Fruit fly (Drosophila melanogaster) Kc167 (cell line): ENCODE data around the gene prt.

Experiments
- Myc ChIP-seq: fragments of >200 bp; optimal IDR thresholded peaks from 2 replicates; lab custom pipeline; 2017; ENCODE audit warnings: missing external identifiers
- Sin3A ChIP-seq: fragments of >200 bp; optimal IDR thresholded peaks from 2 replicates; lab custom pipeline; 2018; ENCODE audit warnings: missing external identifiers
- h ChIP-seq: fragments of >200 bp; optimal IDR thresholded peaks from 3 replicates; lab custom pipeline; 2018; ENCODE audit warnings: missing external identifiers
- insv ChIP-seq: fragments of >200 bp; optimal IDR thresholded peaks from 3 replicates; lab custom pipeline; 2018; ENCODE audit warnings: missing external identifiers
- psq ChIP-seq: fragments of >200 bp; optimal IDR thresholded peaks from 2 replicates; lab custom pipeline; 2017; ENCODE audit warnings: missing external identifiers
- ttk ChIP-seq: sonication (Bioruptor generic); optimal IDR thresholded peaks from 2 replicates; lab custom pipeline; 2017; ENCODE audit warnings: missing external identifiers

Gene prt

dm6 chr3R:23685955-23686354 lies 12.9 kb downstream of the prt start, which contains the start of gene SPE:
Gene SPE, plus strand, starts transcription at chr3R:23686255.
- TF ChIP-seq h (no peak), psq (lab: Kevin White, UChicago) (no peak), ttk (no peak), Sin3A (lab: Kevin White, UChicago) (no peak), Myc (lab: Kevin White, UChicago) (no peak), insv (lab: Kevin White, UChicago) (no peak)

dm6 chr3R:23683757-23684156 lies 15.1 kb downstream of the prt start, which contains the start of gene CG18754:
Gene CG18754, plus strand, starts transcription at chr3R:23684057.
- TF ChIP-seq insv (lab: Kevin White, UChicago) (no peak), Sin3A (lab: Kevin White, UChicago) (no peak), ttk (no peak), psq (lab: Kevin White, UChicago) (no peak), h (no peak), Myc (lab: Kevin White, UChicago) (no peak)

dm6 chr3R:23682203-23682602 lies 16.6 kb downstream of the prt start, which contains the start of gene CG16710:
Gene CG16710, plus strand, starts transcription at chr3R:23682503.
- TF ChIP-seq Sin3A (lab: Kevin White, UChicago) (no peak), insv (lab: Kevin White, UChicago) (no peak), h (no peak), Myc (lab: Kevin White, UChicago) (no peak), psq (lab: Kevin White, UChicago) (no peak), ttk (no peak)

dm6 chr3R:23679911-23680336 lies 18.9 kb downstream of the prt start, which contains the start of gene eIF3d1:
Gene eIF3d1, plus strand, starts transcription at chr3R:23680039.
- TF ChIP-seq Sin3A (lab: Kevin White, UChicago) (no peak), ttk (no peak), Myc (lab: Kevin White, UChicago) (no peak), insv (lab: Kevin White, UChicago) (no peak), h (no peak), psq (lab: Kevin White, UChicago) (no peak)

- TF ChIP-seq Sin3A (lab: Kevin White, UChicago) (no peak), Myc (lab: Kevin White, UChicago) (no peak), insv (lab: Kevin White, UChicago) (no peak), ttk (no peak), psq (lab: Kevin White, UChicago) (no peak), h (no peak)
Observed at dm6 chr3R:23678349-23679193, 20.3 kb downstream of the prt start, which contains the start of gene GILT2. Gene GILT2, plus strand, starts transcription at chr3R:23678895.

- no peak for TF ChIP-seq Sin3A (lab: Kevin White, UChicago)
- no peak for TF ChIP-seq Myc (lab: Kevin White, UChicago)
- no peak for TF ChIP-seq psq (lab: Kevin White, UChicago)
- TF ChIP-seq ttk = no peak
- no peak for TF ChIP-seq insv (lab: Kevin White, UChicago)
- no peak for TF ChIP-seq h
Observed at dm6 chr3R:23677058-23677457, 21.8 kb downstream of the prt start, which contains the start of gene GILT3. Gene GILT3, plus strand, starts transcription at chr3R:23677358.

- no peak for TF ChIP-seq h
- no peak for TF ChIP-seq ttk
- no peak for TF ChIP-seq Myc (lab: Kevin White, UChicago)
- TF ChIP-seq insv (lab: Kevin White, UChicago) = no peak
- TF ChIP-seq Sin3A (lab: Kevin White, UChicago) = no peak
- TF ChIP-seq psq (lab: Kevin White, UChicago) = no peak
Observed at dm6 chr3R:23675646-23676045, 23.2 kb downstream of the prt start.

dm6 chr3R:23674369-23674768 lies 24.5 kb downstream of the prt start:
- no peak for TF ChIP-seq Sin3A (lab: Kevin White, UChicago)
- no peak for TF ChIP-seq insv (lab: Kevin White, UChicago)
- no peak for TF ChIP-seq Myc (lab: Kevin White, UChicago)
- no peak for TF ChIP-seq ttk
- no peak for TF ChIP-seq h

dm6 chr3R:23673084-23673483 lies 25.7 kb downstream of the prt start:
- TF ChIP-seq h (no peak), Sin3A (lab: Kevin White, UChicago) (no peak), ttk (no peak), psq (lab: Kevin White, UChicago) (no peak), Myc (lab: Kevin White, UChicago) (no peak), insv (lab: Kevin White, UChicago) (no peak)

dm6 chr3R:23669401-23670216 lies 29.2 kb downstream of the prt start, which contains the start of gene CG31145:
Gene CG31145, minus strand, starts transcription at chr3R:23669659.
- TF ChIP-seq Myc (lab: Kevin White, UChicago) (no peak), ttk (no peak)

dm6 chr3R:23668583-23668982 lies 30.2 kb downstream of the prt start:
- TF ChIP-seq Myc (lab: Kevin White, UChicago) = no peak
- no peak for TF ChIP-seq psq (lab: Kevin White, UChicago)
- no peak for TF ChIP-seq h
- no peak for TF ChIP-seq Sin3A (lab: Kevin White, UChicago)
- TF ChIP-seq ttk = no peak
- TF ChIP-seq insv (lab: Kevin White, UChicago) = no peak
